Worm (Caenorhabditis elegans) whole organism, L3 larva: ENCODE data around the gene F49C12.4.

Source experiments
- daf-12 ChIP-seq: fragments of 150-350 bp; optimal IDR thresholded peaks from 2 replicates; lab custom pipeline; 2014; ENCODE audit warnings: missing biosample characterization, missing genetic modification reagents, missing genetic modification characterization
- hmg-11 ChIP-seq: sonication (generic microtip); optimal IDR thresholded peaks from 2 replicates; lab custom pipeline; 2016; ENCODE audit warnings: missing genetic modification characterization, missing compliant biosample characterization
- jun-1 ChIP-seq: fragments of 150-350 bp; optimal IDR thresholded peaks from 2 replicates; lab custom pipeline; 2014; ENCODE audit warnings: missing biosample characterization, missing genetic modification reagents, missing genetic modification characterization
- nhr-23 ChIP-seq: fragments of 150-350 bp; optimal IDR thresholded peaks from 2 replicates; lab custom pipeline; 2014; ENCODE audit warnings: missing biosample characterization, missing genetic modification reagents, missing genetic modification characterization
- zag-1 ChIP-seq: fragments of 150-350 bp; optimal IDR thresholded peaks from 2 replicates; lab custom pipeline; 2014; ENCODE audit warnings: missing biosample characterization, missing genetic modification characterization
- ztf-4 ChIP-seq: fragments of 150-350 bp; optimal IDR thresholded peaks from 2 replicates; lab custom pipeline; 2014; ENCODE audit warnings: missing biosample characterization, missing genetic modification characterization

The F49C12.4 gene

DNA sequence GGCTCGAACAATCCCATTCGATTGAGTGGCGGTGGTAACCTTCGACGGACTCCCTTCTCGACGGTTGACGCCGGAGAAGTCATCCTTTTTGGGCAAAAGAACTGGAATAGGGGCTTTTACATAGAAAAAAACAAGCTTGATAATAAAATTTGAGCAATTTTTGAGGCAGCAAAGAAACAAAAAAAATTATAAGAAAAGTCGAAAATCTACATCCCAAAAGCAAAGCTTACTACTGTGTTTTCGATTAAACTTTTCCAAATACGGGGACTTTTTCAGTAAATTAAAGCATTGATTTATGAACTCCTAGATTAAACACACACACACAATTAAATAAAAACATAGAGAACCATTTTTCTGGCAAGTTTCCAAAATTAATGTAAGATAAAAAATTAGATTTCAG lies 47.9 kb downstream of the F49C12.4 start, which contains the start of gene Y11D7A.9:
Y11D7A.9 (minus strand) TSS at position 101 of the 400 bp plus-strand sequence.
- TF ChIP-seq nhr-23 (tag; lab: Kevin White, UChicago), result no peak
- TF ChIP-seq zag-1 (tag; lab: Kevin White, UChicago), result no peak
- no peak for TF ChIP-seq hmg-11 (tag; lab: Kevin White, UChicago)
- no peak for TF ChIP-seq ztf-4 (tag; lab: Kevin White, UChicago)
- no peak for TF ChIP-seq daf-12 (tag; lab: Kevin White, UChicago)
- TF ChIP-seq jun-1 (tag; lab: Kevin White, UChicago), result no peak
- TF ChIP-seq, all 47 proteins: peak for 0
